Worm (Caenorhabditis elegans): ENCODE measurements around the gene semi-1.

semi-1 gene

ce11 chrV:13468190-13468765, 46.7 kb downstream of the semi-1 start, which contains the start of the genes F25H9.6 and F25H9.7 (continued):
- no peak for TF ChIP-seq F37B4.10 (GFP tag; IDR thresholded peaks at IDR 0.05)
- no peak for TF ChIP-seq nhr-80 (tag; optimal IDR thresholded peaks at IDR 0.05)
- TF ChIP-seq ceh-27 (GFP tag; optimal IDR thresholded peaks at IDR 0.05) = peak; percentile 95
- TF ChIP-seq nhr-27 (tag; optimal IDR thresholded peaks at IDR 0.05) = peak; percentile 46
- TF ChIP-seq ztf-22 (GFP tag; optimal IDR thresholded peaks at IDR 0.05) = peak; percentile 39
- no peak for TF ChIP-seq attf-5 (GFP tag; optimal IDR thresholded peaks at IDR 0.05)

- TF ChIP-seq somi-1 (GFP tag; optimal IDR thresholded peaks at IDR 0.05) (no peak), efl-1 (GFP tag; optimal IDR thresholded peaks at IDR 0.05) (no peak), ceh-27 (GFP tag; optimal IDR thresholded peaks at IDR 0.05) (peak; percentile 4), F33H1.4 (GFP tag; IDR thresholded peaks at IDR 0.05) (no peak)
Measured at ce11 chrV:13464123-13464522, 50.9 kb downstream of the semi-1 start.

- peak; percentile 54 for TF ChIP-seq unc-62 (GFP tag; optimal IDR thresholded peaks at IDR 0.05)
- peak; percentile 99 for TF ChIP-seq cebp-1 (GFP tag; IDR thresholded peaks at IDR 0.05)
- TF ChIP-seq cebp-1 (tag; optimal IDR thresholded peaks at IDR 0.05) = peak; percentile 100
- peak; percentile 45 for TF ChIP-seq nhr-90 (tag; optimal IDR thresholded peaks at IDR 0.05)
- peak; percentile 74 for TF ChIP-seq madf-10 (tag; optimal IDR thresholded peaks at IDR 0.05)
- no peak for TF ChIP-seq snpc-1.3 (tag; optimal IDR thresholded peaks at IDR 0.05; ENCODE audit: insufficient read depth)
- peak; percentile 74; the same call in 1 of the 2 replicates for TF ChIP-seq nfyb-1 (GFP tag; IDR thresholded peaks at IDR 0.05)
- peak; percentile 39 for TF ChIP-seq ztf-18 (tag; optimal IDR thresholded peaks at IDR 0.05)
- TF ChIP-seq ztf-25 (GFP tag; IDR thresholded peaks at IDR 0.05) = no peak
- TF ChIP-seq K11D2.4 (GFP tag; IDR thresholded peaks at IDR 0.05) = peak; percentile 34; the same call in 1 of the 2 replicates
- no peak for TF ChIP-seq dpl-1 (GFP tag; optimal IDR thresholded peaks at IDR 0.05)
- TF ChIP-seq nhr-80 (tag; optimal IDR thresholded peaks at IDR 0.05) = peak; percentile 94
- TF ChIP-seq zim-3 (tag; optimal IDR thresholded peaks at IDR 0.05) = no peak
- TF ChIP-seq nhr-27 (tag; optimal IDR thresholded peaks at IDR 0.05) = no peak
- peak; percentile 51; the same call in 1 of the 2 replicates for TF ChIP-seq C06A6.2 (GFP tag; conservative IDR thresholded peaks at IDR 0.05)
- 0 out of 2 replicates have a peak, but pooled peaks have one; percentile 34 for TF ChIP-seq attf-3 (GFP tag; conservative IDR thresholded peaks at IDR 0.05)
- TF ChIP-seq ekl-4 (GFP tag; IDR thresholded peaks at IDR 0.05) = no peak
- peak; percentile 40 to 79 for TF ChIP-seq let-607 (tag; optimal IDR thresholded peaks at IDR 0.05)
- TF ChIP-seq ceh-27 (GFP tag; optimal IDR thresholded peaks at IDR 0.05) = peak; percentile 21
- peak; percentile 34 for TF ChIP-seq pha-4 (tag; optimal IDR thresholded peaks at IDR 0.05)
- peak; percentile 68; the same call in 1 of the 2 replicates for TF ChIP-seq egl-44 (GFP tag; IDR thresholded peaks at IDR 0.05)
- no peak for TF ChIP-seq chd-7 (tag; optimal IDR thresholded peaks at IDR 0.05)
- peak; percentile 84 for TF ChIP-seq atf-7 (tag; optimal IDR thresholded peaks at IDR 0.05)
- peak; percentile 93 for TF ChIP-seq hmg-1.2 (GFP tag; IDR thresholded peaks at IDR 0.05)
- TF ChIP-seq dox-1 (GFP tag; IDR thresholded peaks at IDR 0.05) = peak; percentile 84; the same call in 1 of the 2 replicates
- no peak for TF ChIP-seq lin-54 (GFP tag; optimal IDR thresholded peaks at IDR 0.05)
- peak; percentile 69 for TF ChIP-seq lin-40 (tag; optimal IDR thresholded peaks at IDR 0.05)
- TF ChIP-seq rcor-1 (GFP tag; IDR thresholded peaks at IDR 0.05) = 0 out of 2 replicates have a peak, but pooled peaks have one; percentile 36
- TF ChIP-seq snpc-4 (GFP tag; optimal IDR thresholded peaks at IDR 0.05) = no peak
- peak in 2 of 4 experiments; percentile 45 to 59 for TF ChIP-seq snpc-4 (tag; optimal IDR thresholded peaks at IDR 0.05)
- peak; percentile 78; the same call in 1 of the 2 replicates for TF ChIP-seq B0336.3 (GFP tag; IDR thresholded peaks at IDR 0.05)
- TF ChIP-seq pbrm-1 (GFP tag; IDR thresholded peaks at IDR 0.05) = peak; percentile 58; the same call in 1 of the 2 replicates
- TF ChIP-seq ZK185.1 (tag; optimal IDR thresholded peaks at IDR 0.05; ENCODE audit: poor library complexity, severe bottlenecking) = peak; percentile 54
- TF ChIP-seq attf-5 (GFP tag; optimal IDR thresholded peaks at IDR 0.05) = peak; percentile 93
Measured at ce11 chrV:13462974-13463373, 52.0 kb downstream of the semi-1 start, which contains the start of gene frm-10. frm-10 (plus strand) TSS chrV:13463207.
